Fruit fly (Drosophila melanogaster): ENCODE measurements around the gene ATPsynbetaL.
A peak's percentile ranks its signal among the peaks of the same experiment; 100 is the strongest.

ATPsynbetaL gene

dm6 chr3L:16147819-16148236, 50.2 kb downstream of the ATPsynbetaL start:
- TF ChIP-seq CG8089 (GFP tag; optimal IDR thresholded peaks at IDR 0.05) (no peak), CG18599 (GFP tag; optimal IDR thresholded peaks at IDR 0.05) (peak; percentile 68), Oli (tag; optimal IDR thresholded peaks at IDR 0.05) (peak; percentile 39), Myb (GFP tag; optimal IDR thresholded peaks at IDR 0.05) (peak; percentile 6), CG4820 (GFP tag; optimal IDR thresholded peaks at IDR 0.05) (no peak), Hand (GFP tag; optimal IDR thresholded peaks at IDR 0.05) (peak; percentile 53), CG17359 (tag; optimal IDR thresholded peaks at IDR 0.05) (peak; percentile 3), nau (GFP tag; optimal IDR thresholded peaks at IDR 0.05) (peak; percentile 20), hbn (GFP tag; IDR thresholded peaks at IDR 0.05; ENCODE audit: partially characterized antibody) (no peak), CG7786 (GFP tag; optimal IDR thresholded peaks at IDR 0.05) (peak; percentile 41), bigmax (GFP tag; optimal IDR thresholded peaks at IDR 0.05) (no peak), CG9437 (GFP tag; optimal IDR thresholded peaks at IDR 0.05) (peak; percentile 37), lilli (GFP tag; optimal IDR thresholded peaks at IDR 0.05) (peak; percentile 8), CG6765 (GFP tag; optimal IDR thresholded peaks at IDR 0.05) (peak; percentile 6), CG13424 (tag; optimal IDR thresholded peaks at IDR 0.05) (peak; percentile 46), luna (GFP tag; optimal IDR thresholded peaks at IDR 0.05) (no peak), CG18619 (GFP tag; optimal IDR thresholded peaks at IDR 0.05) (peak; percentile 34), fu2 (GFP tag; optimal IDR thresholded peaks at IDR 0.05) (peak; percentile 14), Blimp-1 (GFP tag; optimal IDR thresholded peaks at IDR 0.05) (peak; percentile 12), dysf (GFP tag; IDR thresholded peaks at IDR 0.05) (peak; percentile 23; the same call in 1 of the 3 replicates), CG3281 (GFP tag; optimal IDR thresholded peaks at IDR 0.05) (peak; percentile 57), CG17361 (GFP tag; IDR thresholded peaks at IDR 0.05) (peak; percentile 64; the same call in 2 of the 3 replicates), dmrt99B (tag; optimal IDR thresholded peaks at IDR 0.05) (peak; percentile 59), Kr (GFP tag; optimal IDR thresholded peaks at IDR 0.05) (no peak), pho (GFP tag; optimal IDR thresholded peaks at IDR 0.05) (peak; percentile 45), CG10209 (GFP tag; optimal IDR thresholded peaks at IDR 0.05) (peak; percentile 35), CG1602 (GFP tag; optimal IDR thresholded peaks at IDR 0.05) (peak; percentile 1), HHEX (GFP tag; optimal IDR thresholded peaks at IDR 0.05) (peak; percentile 1), Sox100B (GFP tag; optimal IDR thresholded peaks at IDR 0.05) (peak; percentile 40), CG2120 (GFP tag; optimal IDR thresholded peaks at IDR 0.05) (peak; percentile 57), grau (tag; optimal IDR thresholded peaks at IDR 0.05) (peak; percentile 48), CG5180 (GFP tag; optimal IDR thresholded peaks at IDR 0.05) (peak; percentile 17), p53 (GFP tag; optimal IDR thresholded peaks at IDR 0.05) (no peak), dati (GFP tag; IDR thresholded peaks at IDR 0.05) (no peak), tio (GFP tag; optimal IDR thresholded peaks at IDR 0.05) (peak; percentile 22), Hey (tag; optimal IDR thresholded peaks at IDR 0.05) (peak; percentile 86), CoRest (tag; optimal IDR thresholded peaks at IDR 0.05) (peak; percentile 53), cwo (GFP tag; optimal IDR thresholded peaks at IDR 0.05) (peak; percentile 47), Antp (GFP tag; optimal IDR thresholded peaks at IDR 0.05) (no peak), Ets97D (GFP tag; optimal IDR thresholded peaks at IDR 0.05) (no peak), Atf3 (GFP tag; optimal IDR thresholded peaks at IDR 0.05) (peak; percentile 9), wor (GFP tag; IDR thresholded peaks at IDR 0.05) (no peak), nmo (GFP tag; optimal IDR thresholded peaks at IDR 0.05) (peak; percentile 12), eve (GFP tag; optimal IDR thresholded peaks at IDR 0.05) (peak in 1 of 2 experiments; percentile 91), sug (tag; optimal IDR thresholded peaks at IDR 0.05) (peak; percentile 27), CG12104 (GFP tag; optimal IDR thresholded peaks at IDR 0.05) (peak; percentile 16), ato (GFP tag; IDR thresholded peaks at IDR 0.05; ENCODE audit: partially characterized antibody) (no peak), CG10147 (GFP tag; optimal IDR thresholded peaks at IDR 0.05) (peak; percentile 58), CG15601 (tag; optimal IDR thresholded peaks at IDR 0.05) (peak; percentile 9), Hmr (GFP tag; optimal IDR thresholded peaks at IDR 0.05) (peak; percentile 59)

Data from whole organism, embryonic.